Fruit fly (Drosophila melanogaster) whole organism: ENCODE measurements around the gene Mgat3.

Source experiments
- CG8478 ChIP-seq: fragments of >200 bp; optimal IDR thresholded peaks from 2 replicates; lab custom pipeline; 2018; ENCODE audit warnings: inconsistent platforms
- Dll ChIP-seq: fragments of >200 bp; optimal IDR thresholded peaks from 2 replicates; lab custom pipeline; 2017
- EcR ChIP-seq, 2 experiments: fragments of >200 bp; optimal IDR thresholded peaks; 2 replicates each; lab custom pipeline; 2017; ENCODE audit warnings: missing biosample characterization in 2 of 2, missing genetic modification characterization in 2 of 2, missing genetic modification reagents in 2 of 2
- pan ChIP-seq: fragments of >200 bp; optimal IDR thresholded peaks from 2 replicates; lab custom pipeline; 2017
- psq ChIP-seq: fragments of >200 bp; optimal IDR thresholded peaks from 2 replicates; lab custom pipeline; 2017
- usp ChIP-seq: fragments of >200 bp; optimal IDR thresholded peaks from 2 replicates; lab custom pipeline; 2017; ENCODE audit warnings: missing biosample characterization, missing genetic modification characterization, mixed read lengths

Gene Mgat3

dm6 chr2L:13205256-13205655, 22.9 kb upstream of the Mgat3 start:
- TF ChIP-seq Dll (lab: Kevin White, UChicago) (no peak), EcR (GFP tag; optimal IDR thresholded peaks at IDR 0.05; lab: Kevin White, UChicago) (no peak), psq (lab: Kevin White, UChicago) (no peak), usp (no peak), pan (no peak), CG8478 (lab: Kevin White, UChicago) (no peak)

DNA sequence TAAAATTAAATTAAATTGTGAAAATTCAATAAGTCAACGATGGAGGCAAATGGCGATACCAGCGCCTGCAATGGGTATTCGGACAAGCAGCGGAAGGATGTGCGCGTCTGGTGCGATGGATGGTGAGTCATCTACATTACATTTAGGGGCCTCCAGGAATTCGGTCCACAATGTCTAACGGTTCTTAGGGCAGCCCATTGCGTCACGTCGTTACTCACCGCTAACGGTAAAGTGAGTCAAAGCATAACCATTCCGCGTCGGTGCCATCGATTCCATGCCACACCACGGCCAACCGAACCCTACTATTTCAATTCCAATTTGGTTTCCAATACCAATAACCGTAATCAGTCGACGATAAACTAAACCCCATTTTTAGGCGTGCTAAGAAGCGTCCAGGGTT, 21.8 kb upstream of the Mgat3 start:
- TF ChIP-seq CG8478 (lab: Kevin White, UChicago) (no peak), pan (no peak), Dll (lab: Kevin White, UChicago) (no peak), usp (no peak), EcR (GFP tag; optimal IDR thresholded peaks at IDR 0.05; lab: Kevin White, UChicago) (no peak), psq (lab: Kevin White, UChicago) (no peak)

- TF ChIP-seq pan, result no peak
- TF ChIP-seq Dll (lab: Kevin White, UChicago), result no peak
- no peak for TF ChIP-seq EcR (GFP tag; optimal IDR thresholded peaks at IDR 0.05; lab: Kevin White, UChicago)
- no peak for TF ChIP-seq usp
- no peak for TF ChIP-seq CG8478 (lab: Kevin White, UChicago)
- no peak for TF ChIP-seq psq (lab: Kevin White, UChicago)
Measured at dm6 chr2L:13203437-13204137, 21.2 kb upstream of the Mgat3 start, which contains the start of gene Pect. TSS of gene Pect (plus strand) at chr2L:13203762.

- no peak for TF ChIP-seq pan
- no peak for TF ChIP-seq EcR (GFP tag; optimal IDR thresholded peaks at IDR 0.05; lab: Kevin White, UChicago)
Measured at dm6 chr2L:13202960-13203436, 20.6 kb upstream of the Mgat3 start, which contains the start of gene CG16972. TSS of gene CG16972 (minus strand) at chr2L:13203295.

- TF ChIP-seq Dll (lab: Kevin White, UChicago) (no peak), EcR (GFP tag; optimal IDR thresholded peaks at IDR 0.05; lab: Kevin White, UChicago) (no peak), usp (no peak), pan (no peak), CG8478 (lab: Kevin White, UChicago) (no peak), psq (lab: Kevin White, UChicago) (no peak)
Measured at dm6 chr2L:13195822-13196221, 13.4 kb upstream of the Mgat3 start.

- TF ChIP-seq pan, result no peak
- no peak for TF ChIP-seq Dll (lab: Kevin White, UChicago)
- no peak for TF ChIP-seq usp
- TF ChIP-seq CG8478 (lab: Kevin White, UChicago), result no peak
- TF ChIP-seq psq (lab: Kevin White, UChicago), result no peak
- no peak for TF ChIP-seq EcR (GFP tag; optimal IDR thresholded peaks at IDR 0.05; lab: Kevin White, UChicago)
Measured at dm6 chr2L:13191894-13192293, 9.5 kb upstream of the Mgat3 start, which contains the start of the genes CG16974 and Edem2. TSS of gene CG16974 (minus strand) at chr2L:13191979. TSS of gene Edem2 (plus strand) at chr2L:13192201.

- no peak for TF ChIP-seq CG8478 (lab: Kevin White, UChicago)
- TF ChIP-seq usp, result no peak
- no peak for TF ChIP-seq psq (lab: Kevin White, UChicago)
- TF ChIP-seq EcR (GFP tag; optimal IDR thresholded peaks at IDR 0.05; lab: Kevin White, UChicago), result no peak
- no peak for TF ChIP-seq pan
- TF ChIP-seq Dll (lab: Kevin White, UChicago), result no peak
Measured at dm6 chr2L:13191052-13191678, 8.8 kb upstream of the Mgat3 start.

dm6 chr2L:13190534-13190933, 8.1 kb upstream of the Mgat3 start:
- TF ChIP-seq Dll (lab: Kevin White, UChicago) (no peak), EcR (GFP tag; optimal IDR thresholded peaks at IDR 0.05; lab: Kevin White, UChicago) (no peak), psq (lab: Kevin White, UChicago) (no peak), usp (no peak)

DNA sequence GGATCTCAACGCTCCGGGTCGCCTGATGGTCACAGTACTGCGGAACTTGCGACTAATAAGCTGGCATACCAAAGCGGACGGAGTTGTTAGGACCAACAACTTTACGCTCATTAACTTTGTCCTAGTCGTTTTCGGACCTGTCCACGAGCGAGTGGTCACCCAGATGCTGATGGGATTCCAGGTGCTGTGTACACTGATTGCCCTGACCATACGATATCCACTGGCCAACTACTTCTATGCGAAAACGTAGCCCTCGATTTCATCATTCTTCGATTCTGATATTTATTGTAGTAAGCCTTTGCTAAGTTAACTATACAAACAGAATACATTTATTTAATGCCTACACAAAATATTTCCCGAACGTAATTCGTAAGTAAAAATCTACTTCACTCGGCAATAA, 754 bp upstream of the Mgat3 start, which contains the start of gene Rsph1:
Gene Rsph1 (plus strand): TSS at position 301 of the 400 bp plus-strand sequence.
- TF ChIP-seq CG8478 (lab: Kevin White, UChicago) (no peak), psq (lab: Kevin White, UChicago) (no peak), EcR (GFP tag; optimal IDR thresholded peaks at IDR 0.05; lab: Kevin White, UChicago) (no peak), usp (no peak), pan (no peak), Dll (lab: Kevin White, UChicago) (no peak)

DNA sequence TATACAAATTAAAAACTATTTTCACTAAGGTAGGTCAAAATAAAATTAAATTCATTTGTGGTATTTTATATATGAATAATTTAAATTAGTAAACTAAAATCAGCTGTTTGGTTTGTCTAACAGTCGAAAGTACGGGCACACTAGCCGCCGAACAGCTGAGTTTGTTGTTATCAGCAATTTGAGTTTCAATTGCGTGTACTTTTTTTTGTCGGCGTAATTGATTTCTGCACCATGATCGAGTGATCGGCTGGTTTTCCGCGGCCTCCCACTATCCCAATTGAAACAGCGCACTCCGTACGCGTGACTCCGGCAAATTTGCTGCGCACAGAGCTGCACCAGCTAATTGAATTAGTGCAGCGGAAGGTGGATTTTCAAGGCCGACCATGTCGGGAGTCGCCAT, 3.3 kb downstream of the Mgat3 start, which contains the start of gene Alg7:
Gene Alg7 (plus strand): TSS at position 153 of the 400 bp plus-strand sequence.
- TF ChIP-seq CG8478 (lab: Kevin White, UChicago) (no peak), EcR (GFP tag; optimal IDR thresholded peaks at IDR 0.05; lab: Kevin White, UChicago) (no peak), pan (no peak), usp (no peak), psq (lab: Kevin White, UChicago) (no peak), Dll (lab: Kevin White, UChicago) (no peak)

- TF ChIP-seq pan (no peak), CG8478 (lab: Kevin White, UChicago) (no peak), Dll (lab: Kevin White, UChicago) (no peak), psq (lab: Kevin White, UChicago) (no peak), usp (no peak), EcR (GFP tag; optimal IDR thresholded peaks at IDR 0.05; lab: Kevin White, UChicago) (no peak)
Measured at dm6 chr2L:13176701-13177249, 5.6 kb downstream of the Mgat3 start, which contains the start of the genes Sfmbt and CG5439. TSS of gene Sfmbt (minus strand) at chr2L:13176785. TSS of gene CG5439 (plus strand) at chr2L:13177150.

- TF ChIP-seq usp (no peak), EcR (GFP tag; optimal IDR thresholded peaks at IDR 0.05; lab: Kevin White, UChicago) (no peak), Dll (lab: Kevin White, UChicago) (no peak), psq (lab: Kevin White, UChicago) (no peak), CG8478 (lab: Kevin White, UChicago) (no peak), pan (no peak)
Measured at dm6 chr2L:13176123-13176522, 6.3 kb downstream of the Mgat3 start, which contains the start of gene CG43925. TSS of gene CG43925 (plus strand) at chr2L:13176423.
